Worm (Caenorhabditis elegans) whole organism, young adult: ENCODE results near the gene arcp-1.

Experiments
- B0336.3 ChIP-seq: fragments of 200-800 bp; sonication (Bioruptor generic); IDR thresholded peaks from 2 replicates; pipeline ENCODE4 v1.3.6; 2022; ENCODE audit warnings: missing genetic modification characterization, missing compliant biosample characterization
- C06A6.2 ChIP-seq: fragments of 200-800 bp; sonication (Bioruptor generic); conservative IDR thresholded peaks from 2 replicates; pipeline ENCODE4 v1.3.6; 2022; ENCODE audit warnings: missing genetic modification characterization, missing compliant biosample characterization
- D2030.7 ChIP-seq: fragments of 200-800 bp; sonication (Bioruptor generic); IDR thresholded peaks from 2 replicates; pipeline ENCODE4 v1.3.6; 2022; ENCODE audit warnings: missing genetic modification reagents, missing genetic modification characterization, missing compliant biosample characterization
- F33H1.4 ChIP-seq: fragments of 200-800 bp; sonication (Bioruptor generic); IDR thresholded peaks from 2 replicates; pipeline ENCODE4 v1.3.6; 2022; ENCODE audit warnings: missing genetic modification reagents, missing genetic modification characterization, missing compliant biosample characterization
- F55B11.4 ChIP-seq: sonication (generic microtip); optimal IDR thresholded peaks from 2 replicates; lab custom pipeline; 2016; ENCODE audit warnings: missing compliant biosample characterization, missing genetic modification characterization, borderline replicate concordance; ENCODE audit not compliant: insufficient read depth
- T26A5.8 ChIP-seq: sonication (generic microtip); optimal IDR thresholded peaks from 2 replicates; lab custom pipeline; 2016; ENCODE audit warnings: missing genetic modification characterization, missing compliant biosample characterization
- Y56A3A.18 ChIP-seq: fragments of 200-800 bp; sonication (Bioruptor generic); IDR thresholded peaks from 2 replicates; pipeline ENCODE4 v1.3.6; 2022; ENCODE audit warnings: missing genetic modification reagents, missing genetic modification characterization, missing compliant biosample characterization
- Y67H2A.10 ChIP-seq: fragments of 200-800 bp; sonication (Bioruptor generic); conservative IDR thresholded peaks from 2 replicates; pipeline ENCODE4 v1.3.6; 2022; ENCODE audit warnings: missing genetic modification reagents, missing genetic modification characterization, missing compliant biosample characterization
- Y79H2A.3 ChIP-seq: fragments of 200-800 bp; sonication (Bioruptor generic); conservative IDR thresholded peaks from 2 replicates; pipeline ENCODE4 v1.3.6; 2022; ENCODE audit warnings: missing genetic modification reagents, missing genetic modification characterization, missing compliant biosample characterization
- Y95B8A.8 ChIP-seq: fragments of 200-800 bp; sonication (Bioruptor generic); IDR thresholded peaks from 2 replicates; pipeline ENCODE4 v1.3.6; 2022; ENCODE audit warnings: missing genetic modification reagents, missing genetic modification characterization, missing compliant biosample characterization
- ama-1 ChIP-seq, 3 experiments: fragments of 150-350 bp in 1 of 3; sonication (generic microtip) in 2 of 3; optimal IDR thresholded peaks; 2 replicates each; lab custom pipeline; 2014 to 2018; ENCODE audit warnings: missing biosample characterization in 2 of 3, missing genetic modification characterization in 2 of 3, missing genetic modification reagents in 2 of 3
- attf-6 ChIP-seq: fragments of 200-800 bp; sonication (Bioruptor generic); IDR thresholded peaks from 2 replicates; pipeline ENCODE4 v1.3.6; 2022; ENCODE audit warnings: missing genetic modification reagents, missing genetic modification characterization, missing compliant biosample characterization
- cebp-1 ChIP-seq, 2 experiments: fragments of 200-800 bp in 1 of 2; sonication (Bioruptor generic) in 1 of 2; sonication (generic microtip) in 1 of 2; IDR thresholded peaks in 1 of 2; optimal IDR thresholded peaks in 1 of 2; 2 replicates each; pipeline versions ENCODE4 v1.3.6 to Lab custom; 2017 to 2022; ENCODE audit warnings: missing compliant biosample characterization in 2 of 2, missing genetic modification characterization in 2 of 2, mild to moderate bottlenecking in 1 of 2, missing genetic modification reagents in 1 of 2, moderate library complexity in 1 of 2
- ceh-79 ChIP-seq: sonication (generic microtip); optimal IDR thresholded peaks from 2 replicates; lab custom pipeline; 2017; ENCODE audit warnings: mild to moderate bottlenecking, missing genetic modification characterization, missing compliant biosample characterization
- chd-7 ChIP-seq: sonication (generic microtip); optimal IDR thresholded peaks from 2 replicates; lab custom pipeline; 2016; ENCODE audit warnings: mild to moderate bottlenecking, missing genetic modification characterization, moderate library complexity, missing compliant biosample characterization
- die-1 ChIP-seq: sonication (generic microtip); optimal IDR thresholded peaks from 2 replicates; lab custom pipeline; 2016; ENCODE audit warnings: missing genotype, mild to moderate bottlenecking, missing genetic modification characterization, missing compliant biosample characterization
- dpl-1 ChIP-seq: fragments of 150-350 bp; optimal IDR thresholded peaks from 2 replicates; lab custom pipeline; 2014; ENCODE audit warnings: missing biosample characterization, missing genetic modification reagents, missing genetic modification characterization
- efl-1 ChIP-seq: fragments of 150-350 bp; optimal IDR thresholded peaks from 2 replicates; lab custom pipeline; 2014; ENCODE audit warnings: missing biosample characterization, missing genetic modification reagents, missing genetic modification characterization
- egrh-3 ChIP-seq: fragments of 200-800 bp; sonication (Bioruptor generic); IDR thresholded peaks from 2 replicates; pipeline ENCODE4 v1.3.6; 2022; ENCODE audit warnings: missing genetic modification reagents, missing genetic modification characterization, missing compliant biosample characterization
- ekl-4 ChIP-seq: fragments of 200-800 bp; sonication (Bioruptor generic); IDR thresholded peaks from 2 replicates; pipeline ENCODE4 v1.3.6; 2022; ENCODE audit warnings: missing genetic modification reagents, missing genetic modification characterization, missing compliant biosample characterization
- hlh-12 ChIP-seq: sonication (generic microtip); optimal IDR thresholded peaks from 2 replicates; lab custom pipeline; 2016; ENCODE audit warnings: missing genetic modification characterization, missing compliant biosample characterization
- hrde-1 ChIP-seq: sonication (generic microtip); optimal IDR thresholded peaks from 2 replicates; lab custom pipeline; 2016; ENCODE audit warnings: missing genetic modification characterization, mild to moderate bottlenecking, missing compliant biosample characterization, moderate library complexity, missing genotype, missing genetic modification reagents, borderline replicate concordance
- hsf-1 ChIP-seq: fragments of 200-800 bp; sonication (Bioruptor generic); IDR thresholded peaks from 2 replicates; pipeline ENCODE4 v1.3.6; 2022; ENCODE audit warnings: missing genetic modification reagents, missing genetic modification characterization, missing compliant biosample characterization
- lin-26 ChIP-seq: fragments of 200-800 bp; sonication (Bioruptor generic); IDR thresholded peaks from 2 replicates; pipeline ENCODE4 v1.3.6; 2022; ENCODE audit warnings: missing genetic modification reagents, missing genetic modification characterization, missing compliant biosample characterization
- lin-54 ChIP-seq: fragments of 200-800 bp; sonication (Bioruptor generic); optimal IDR thresholded peaks from 2 replicates; lab custom pipeline; 2018; ENCODE audit warnings: mild to moderate bottlenecking, missing genetic modification characterization, missing compliant biosample characterization
- lsl-1 ChIP-seq: fragments of 200-800 bp; sonication (Bioruptor generic); optimal IDR thresholded peaks from 2 replicates; lab custom pipeline; 2018; ENCODE audit warnings: mild to moderate bottlenecking, missing genetic modification characterization, moderate library complexity, missing compliant biosample characterization
- madf-10 ChIP-seq: sonication (generic microtip); optimal IDR thresholded peaks from 2 replicates; lab custom pipeline; 2016; ENCODE audit warnings: mild to moderate bottlenecking, missing genetic modification characterization, missing compliant biosample characterization
- madf-3 ChIP-seq: fragments of 200-800 bp; sonication (Bioruptor generic); IDR thresholded peaks from 2 replicates; pipeline ENCODE4 v1.3.6; 2022; ENCODE audit warnings: missing genetic modification reagents, missing genetic modification characterization, missing compliant biosample characterization
- madf-6 ChIP-seq: fragments of 200-800 bp; sonication (Bioruptor generic); IDR thresholded peaks from 2 replicates; pipeline ENCODE4 v1.3.6; 2022; ENCODE audit warnings: missing genetic modification reagents, missing genetic modification characterization, missing compliant biosample characterization
- madf-8 ChIP-seq: fragments of 200-800 bp; sonication (Bioruptor generic); conservative IDR thresholded peaks from 2 replicates; pipeline ENCODE4 v1.3.6; 2022; ENCODE audit warnings: missing genetic modification reagents, missing genetic modification characterization, missing compliant biosample characterization
- nfyb-1 ChIP-seq: fragments of 200-800 bp; sonication (Bioruptor generic); IDR thresholded peaks from 2 replicates; pipeline ENCODE4 v1.3.6; 2022; ENCODE audit warnings: missing genetic modification reagents, missing genetic modification characterization, missing compliant biosample characterization
- nhr-90 ChIP-seq: sonication (generic microtip); optimal IDR thresholded peaks from 2 replicates; lab custom pipeline; 2016; ENCODE audit warnings: missing genotype, mild to moderate bottlenecking, missing genetic modification characterization, missing compliant biosample characterization
- rec-8 ChIP-seq, 2 experiments: sonication (generic microtip); optimal IDR thresholded peaks; 2 replicates each; lab custom pipeline; 2016; ENCODE audit warnings: mild to moderate bottlenecking in 2 of 2, missing genetic modification characterization in 2 of 2, missing genetic modification reagents in 2 of 2, missing genotype in 2 of 2, missing biosample characterization in 1 of 2, missing compliant biosample characterization in 1 of 2, moderate library complexity in 1 of 2
- snpc-3.4 ChIP-seq: sonication (generic microtip); optimal IDR thresholded peaks from 2 replicates; lab custom pipeline; 2017; ENCODE audit warnings: missing genetic modification characterization, mild to moderate bottlenecking, missing compliant biosample characterization, antibody characterized with exemption, moderate library complexity, missing genotype, missing genetic modification reagents
- tbp1 ChIP-seq: fragments of 200-800 bp; sonication (Bioruptor generic); optimal IDR thresholded peaks from 2 replicates; lab custom pipeline; 2018; ENCODE audit warnings: mild to moderate bottlenecking, missing genetic modification characterization, missing compliant biosample characterization
- unc-130 ChIP-seq: sonication (generic microtip); optimal IDR thresholded peaks from 2 replicates; lab custom pipeline; 2016; ENCODE audit warnings: missing genetic modification reagents, missing genetic modification characterization, missing compliant biosample characterization
- xnd-1 ChIP-seq: sonication (generic microtip); optimal IDR thresholded peaks from 2 replicates; lab custom pipeline; 2016; ENCODE audit warnings: missing genotype, missing genetic modification reagents, missing genetic modification characterization, missing compliant biosample characterization
- zim-3 ChIP-seq: sonication (generic microtip); optimal IDR thresholded peaks from 2 replicates; lab custom pipeline; 2017; ENCODE audit warnings: mild to moderate bottlenecking, missing genetic modification characterization, moderate library complexity, missing compliant biosample characterization
- ztf-18 ChIP-seq: sonication (generic microtip); optimal IDR thresholded peaks from 2 replicates; lab custom pipeline; 2016; ENCODE audit warnings: missing genotype, mild to moderate bottlenecking, missing genetic modification characterization, missing compliant biosample characterization
- ztf-25 ChIP-seq: fragments of 200-800 bp; sonication (Bioruptor generic); IDR thresholded peaks from 2 replicates; pipeline ENCODE4 v1.3.6; 2022; ENCODE audit warnings: missing genetic modification reagents, missing genetic modification characterization, missing compliant biosample characterization
- ztf-6 ChIP-seq: fragments of 200-800 bp; sonication (Bioruptor generic); IDR thresholded peaks from 2 replicates; pipeline ENCODE4 v1.3.6; 2022; ENCODE audit warnings: missing genetic modification reagents, missing genetic modification characterization, missing compliant biosample characterization

The arcp-1 gene

ce11 chrIII:3726443-3726842 is 32.8 kb downstream of the arcp-1 start, which contains the start of gene gldi-5:
Gene gldi-5 (minus strand): TSS chrIII:3726500.
- TF ChIP-seq snpc-3.4 (peak; percentile 28), zim-3 (tag; lab: Kevin White, UChicago) (no peak), rec-8 (tag; optimal IDR thresholded peaks at IDR 0.05; lab: Kevin White, UChicago) (no peak), efl-1 (GFP tag; lab: Kevin White, UChicago) (peak; percentile 68), lin-54 (GFP tag; lab: Kevin White, UChicago) (peak; percentile 69), D2030.7 (GFP tag; lab: Robert Waterston, UW) (0 out of 2 replicates have a peak, but pooled peaks have one; percentile 26), xnd-1 (tag; lab: Kevin White, UChicago) (peak; percentile 45), madf-8 (GFP tag; lab: Robert Waterston, UW) (peak; percentile 46; the same call in 1 of the 2 replicates), madf-6 (GFP tag; lab: Robert Waterston, UW) (peak; percentile 77), lsl-1 (peak; percentile 83), hlh-12 (tag; lab: Kevin White, UChicago) (no peak), F33H1.4 (GFP tag; lab: Robert Waterston, UW) (peak; percentile 82), ztf-18 (tag; lab: Kevin White, UChicago) (no peak), die-1 (tag; lab: Kevin White, UChicago) (no peak), madf-3 (no peak), dpl-1 (GFP tag; lab: Kevin White, UChicago) (peak; percentile 33)
- TF ChIP-seq, all 124 proteins: peak for 10

ce11 chrIII:3724880-3725279 is 34.3 kb downstream of the arcp-1 start, which contains the start of gene C14B1.12:
Gene C14B1.12 (minus strand): TSS chrIII:3724980.
- TF ChIP-seq C06A6.2 = no peak
- TF ChIP-seq ekl-4 (GFP tag; lab: Robert Waterston, UW) = peak; percentile 60; the same call in 1 of the 2 replicates
- no peak for TF ChIP-seq ceh-79 (tag; lab: Kevin White, UChicago)
- TF ChIP-seq lin-26 (GFP tag; lab: Robert Waterston, UW) = no peak
- TF ChIP-seq B0336.3 (GFP tag; lab: Robert Waterston, UW) = no peak
- no peak for TF ChIP-seq egrh-3 (GFP tag; lab: Robert Waterston, UW)
- TF ChIP-seq, all 124 proteins: peak for 1

ce11 chrIII:3723726-3724125 is 35.5 kb downstream of the arcp-1 start:
- no peak for TF ChIP-seq ztf-25 (GFP tag; lab: Robert Waterston, UW)
- peak; percentile 79 for TF ChIP-seq efl-1 (GFP tag; lab: Kevin White, UChicago)
- TF ChIP-seq lsl-1 = peak; percentile 45
- no peak for TF ChIP-seq ama-1 (optimal IDR thresholded peaks at IDR 0.05; lab: Kevin White, UChicago)
- peak in 1 of 2 experiments; percentile 12 for TF ChIP-seq ama-1 (GFP tag; optimal IDR thresholded peaks at IDR 0.05; lab: Kevin White, UChicago)
- TF ChIP-seq lin-54 (GFP tag; lab: Kevin White, UChicago) = peak; percentile 63
- TF ChIP-seq tbp1 (GFP tag; lab: Kevin White, UChicago) = peak; percentile 4
- no peak for TF ChIP-seq die-1 (tag; lab: Kevin White, UChicago)
- TF ChIP-seq madf-10 (tag; lab: Kevin White, UChicago) = no peak
- TF ChIP-seq Y95B8A.8 (GFP tag; lab: Robert Waterston, UW) = no peak
- TF ChIP-seq snpc-3.4 = peak; percentile 65
- TF ChIP-seq F33H1.4 (GFP tag; lab: Robert Waterston, UW) = peak; percentile 54
- TF ChIP-seq madf-6 (GFP tag; lab: Robert Waterston, UW) = peak; percentile 61; the same call in 1 of the 2 replicates
- TF ChIP-seq hsf-1 (GFP tag; lab: Robert Waterston, UW) = peak; percentile 88
- TF ChIP-seq D2030.7 (GFP tag; lab: Robert Waterston, UW) = peak; percentile 56
- TF ChIP-seq madf-8 (GFP tag; lab: Robert Waterston, UW) = peak; percentile 60
- no peak for TF ChIP-seq Y79H2A.3
- TF ChIP-seq egrh-3 (GFP tag; lab: Robert Waterston, UW) = no peak

- TF ChIP-seq Y56A3A.18 = no peak
- no peak for TF ChIP-seq ztf-6 (GFP tag; lab: Robert Waterston, UW)
- TF ChIP-seq lin-54 (GFP tag; lab: Kevin White, UChicago) = no peak
- no peak for TF ChIP-seq F55B11.4 (tag; lab: Kevin White, UChicago)
- TF ChIP-seq xnd-1 (tag; lab: Kevin White, UChicago) = no peak
- peak; percentile 23 for TF ChIP-seq hrde-1 (tag; lab: Kevin White, UChicago)
- no peak for TF ChIP-seq Y67H2A.10
- TF ChIP-seq T26A5.8 (tag; lab: Kevin White, UChicago) = no peak
- no peak for TF ChIP-seq chd-7 (tag; lab: Kevin White, UChicago)
- no peak for TF ChIP-seq nfyb-1
- TF ChIP-seq attf-6 (GFP tag; lab: Robert Waterston, UW) = 0 out of 2 replicates have a peak, but pooled peaks have one; percentile 36
- TF ChIP-seq unc-130 (GFP tag; lab: Kevin White, UChicago) = peak; percentile 61
- no peak for TF ChIP-seq cebp-1 (GFP tag; IDR thresholded peaks at IDR 0.05; lab: Robert Waterston, UW)
- TF ChIP-seq cebp-1 (tag; optimal IDR thresholded peaks at IDR 0.05; lab: Kevin White, UChicago) = no peak
- no peak for TF ChIP-seq nhr-90
These were observed 39.6 kb downstream of the arcp-1 start, which contains the start of gene C14B1.8 for ce11 chrIII:3719564-3719963. Gene C14B1.8 (minus strand): TSS chrIII:3719680.
